Fruit fly (Drosophila melanogaster): ENCODE results near the gene CG7381.

dm6 chr3R:13014168-13014881, 37.1 kb upstream of the CG7381 start:
- TF ChIP-seq EcR (GFP tag; optimal IDR thresholded peaks at IDR 0.05) (no peak), CG17806 (tag; optimal IDR thresholded peaks at IDR 0.05) (no peak)
